Worm (Caenorhabditis elegans): ENCODE data around the gene F07C3.16.

F07C3.16 gene

DNA sequence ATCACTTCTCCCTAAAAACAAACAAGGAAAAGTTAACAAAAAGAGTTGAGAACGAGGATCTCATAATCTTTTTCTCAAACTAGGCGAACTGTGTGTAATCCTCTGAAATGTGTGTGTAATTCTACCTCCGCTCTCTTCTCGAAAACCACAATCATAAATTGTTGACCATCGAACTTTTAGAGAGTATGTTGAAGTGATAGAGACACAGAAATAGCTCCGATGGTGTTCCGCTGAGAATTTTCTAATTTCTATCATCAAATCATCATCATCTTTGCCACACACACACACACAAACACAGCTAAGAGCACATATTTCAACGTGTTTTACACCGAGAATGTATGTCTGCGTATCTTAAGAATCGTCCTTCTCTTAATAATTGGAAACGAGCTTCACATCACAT lies 38.2 kb upstream of the F07C3.16 start:
- no peak for TF ChIP-seq chd-7 (tag; optimal IDR thresholded peaks at IDR 0.05)
- TF ChIP-seq ztf-3 (GFP tag; optimal IDR thresholded peaks at IDR 0.05): no peak
- no peak for TF ChIP-seq ama-1 (optimal IDR thresholded peaks at IDR 0.05)
- no peak for TF ChIP-seq ama-1 (GFP tag; optimal IDR thresholded peaks at IDR 0.05)

DNA sequence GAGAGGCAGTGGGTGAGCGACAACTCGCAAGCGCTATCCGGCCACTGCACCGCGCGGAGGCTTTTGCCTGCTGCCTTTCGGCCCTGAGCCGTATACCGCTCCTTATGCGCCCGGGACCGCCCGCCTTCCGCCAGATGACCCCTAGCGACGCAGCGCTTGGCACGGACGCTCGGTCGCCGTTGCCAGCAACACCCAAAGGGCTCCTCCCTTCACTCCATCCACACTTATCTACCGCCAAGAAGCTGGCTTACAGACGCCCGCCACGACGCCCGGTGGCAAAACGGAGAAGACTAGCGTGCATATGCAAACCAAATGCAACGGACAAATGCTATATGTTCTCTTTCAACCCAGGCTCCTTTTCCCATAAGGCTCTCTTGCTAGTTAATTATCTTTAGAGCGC lies 36.0 kb upstream of the F07C3.16 start:
- TF ChIP-seq F55B11.4 (tag; optimal IDR thresholded peaks at IDR 0.05; ENCODE audit: borderline replicate concordance, insufficient read depth): no peak
- no peak for TF ChIP-seq hsf-1 (GFP tag; IDR thresholded peaks at IDR 0.05)
- peak; percentile 97 for TF ChIP-seq zfh-2 (GFP tag; conservative IDR thresholded peaks at IDR 0.05)
- no peak for TF ChIP-seq hlh-12 (tag; optimal IDR thresholded peaks at IDR 0.05)
- no peak for TF ChIP-seq egl-44 (GFP tag; IDR thresholded peaks at IDR 0.05)
- no peak for TF ChIP-seq D2030.7 (GFP tag; IDR thresholded peaks at IDR 0.05)
- TF ChIP-seq repo-1 (tag; optimal IDR thresholded peaks at IDR 0.05): no peak
- no peak for TF ChIP-seq Y53F4B.3 (GFP tag; IDR thresholded peaks at IDR 0.05)
- no peak for TF ChIP-seq madf-10 (tag; optimal IDR thresholded peaks at IDR 0.05)
- no peak for TF ChIP-seq chd-7 (tag; optimal IDR thresholded peaks at IDR 0.05)
- no peak for TF ChIP-seq dpl-1 (GFP tag; optimal IDR thresholded peaks at IDR 0.05)
- 0 out of 2 replicates have a peak, but pooled peaks have one; percentile 14 for TF ChIP-seq attf-3 (GFP tag; conservative IDR thresholded peaks at IDR 0.05)
- peak; percentile 19 for TF ChIP-seq B0261.1 (tag; optimal IDR thresholded peaks at IDR 0.05)
- TF ChIP-seq pbrm-1 (GFP tag; IDR thresholded peaks at IDR 0.05): no peak
- TF ChIP-seq nhr-179 (tag; optimal IDR thresholded peaks at IDR 0.05): no peak
- no peak for TF ChIP-seq F37B4.10 (GFP tag; IDR thresholded peaks at IDR 0.05)
- no peak for TF ChIP-seq snpc-3.4 (tag; optimal IDR thresholded peaks at IDR 0.05)
- TF ChIP-seq rpc-1 (optimal IDR thresholded peaks at IDR 0.05): no peak
- TF ChIP-seq rpc-1 (tag; optimal IDR thresholded peaks at IDR 0.05): peak; percentile 16
- TF ChIP-seq egrh-3 (GFP tag; IDR thresholded peaks at IDR 0.05): peak; percentile 93
- no peak for TF ChIP-seq him-1 (tag; optimal IDR thresholded peaks at IDR 0.05)
- TF ChIP-seq ekl-4 (GFP tag; IDR thresholded peaks at IDR 0.05): no peak
- no peak for TF ChIP-seq F57A8.1 (GFP tag; optimal IDR thresholded peaks at IDR 0.05)
- no peak for TF ChIP-seq ceh-27 (GFP tag; optimal IDR thresholded peaks at IDR 0.05)
- no peak for TF ChIP-seq ztf-26 (tag; optimal IDR thresholded peaks at IDR 0.05)
- TF ChIP-seq nhr-120 (GFP tag; IDR thresholded peaks at IDR 0.05): no peak
- no peak for TF ChIP-seq hrde-1 (tag; optimal IDR thresholded peaks at IDR 0.05; ENCODE audit: borderline replicate concordance)
- 0 out of 2 replicates have a peak, but pooled peaks have one; percentile 47 for TF ChIP-seq bed-2 (GFP tag; IDR thresholded peaks at IDR 0.05)
- TF ChIP-seq Y79H2A.3 (GFP tag; conservative IDR thresholded peaks at IDR 0.05): no peak
- no peak for TF ChIP-seq F10E7.11 (tag; optimal IDR thresholded peaks at IDR 0.05)
- no peak for TF ChIP-seq xnd-1 (tag; optimal IDR thresholded peaks at IDR 0.05)
- no peak for TF ChIP-seq lin-35 (GFP tag; optimal IDR thresholded peaks at IDR 0.05)
- TF ChIP-seq hmg-20 (GFP tag; IDR thresholded peaks at IDR 0.05): no peak
- no peak for TF ChIP-seq madf-8 (GFP tag; conservative IDR thresholded peaks at IDR 0.05)
- TF ChIP-seq unc-130 (GFP tag; optimal IDR thresholded peaks at IDR 0.05): no peak
- TF ChIP-seq ceh-79 (tag; optimal IDR thresholded peaks at IDR 0.05): no peak
- TF ChIP-seq let-526 (GFP tag; IDR thresholded peaks at IDR 0.05): no peak
- no peak for TF ChIP-seq aptf-3 (GFP tag; IDR thresholded peaks at IDR 0.05)
- TF ChIP-seq madf-6 (GFP tag; IDR thresholded peaks at IDR 0.05): no peak
- no peak for TF ChIP-seq F23B12.7 (tag; optimal IDR thresholded peaks at IDR 0.05; ENCODE audit: insufficient read depth)
- 0 out of 2 replicates have a peak, but pooled peaks have one; percentile 41 for TF ChIP-seq lin-26 (GFP tag; IDR thresholded peaks at IDR 0.05)
- no peak for TF ChIP-seq nhr-80 (tag; optimal IDR thresholded peaks at IDR 0.05)
- no peak for TF ChIP-seq rec-8 (tag; optimal IDR thresholded peaks at IDR 0.05)
- TF ChIP-seq T07F8.4 (tag; optimal IDR thresholded peaks at IDR 0.05): no peak
- 0 out of 2 replicates have a peak, but pooled peaks have one; percentile 64 for TF ChIP-seq cebp-2 (GFP tag; IDR thresholded peaks at IDR 0.05)
- TF ChIP-seq rcor-1 (GFP tag; IDR thresholded peaks at IDR 0.05): no peak
